Worm (Caenorhabditis elegans) whole organism, midembryonic: ENCODE measurements around the gene W03C9.8.

Experiments used
- T22C8.4 ChIP-seq: fragments of 200-800 bp; sonication (Bioruptor generic); IDR thresholded peaks from 2 replicates; pipeline ENCODE4 v1.3.6; 2022; ENCODE audit warnings: missing genetic modification characterization, missing compliant biosample characterization
- cog-1 ChIP-seq: sonication (generic microtip); optimal IDR thresholded peaks from 2 replicates; lab custom pipeline; 2016; ENCODE audit warnings: missing genetic modification characterization, missing compliant biosample characterization
- flt-1 ChIP-seq: fragments of 200-800 bp; sonication (Bioruptor generic); IDR thresholded peaks from 2 replicates; pipeline ENCODE4 v1.3.6; 2022; ENCODE audit warnings: missing genetic modification characterization, missing compliant biosample characterization
- klf-2 ChIP-seq: fragments of 200-800 bp; sonication (Bioruptor generic); conservative IDR thresholded peaks from 2 replicates; pipeline ENCODE4 v1.3.6; 2022; ENCODE audit warnings: missing genetic modification reagents, missing genetic modification characterization, missing compliant biosample characterization
- med-1 ChIP-seq: sonication (generic microtip); optimal IDR thresholded peaks from 2 replicates; lab custom pipeline; 2017; ENCODE audit warnings: missing genetic modification characterization, mild to moderate bottlenecking, missing compliant biosample characterization, antibody characterized with exemption, missing genetic modification reagents; ENCODE audit not compliant: insufficient read depth
- ref-1 ChIP-seq: fragments of 200-800 bp; sonication (Bioruptor generic); conservative IDR thresholded peaks from 2 replicates; pipeline ENCODE4 v1.3.6; 2022; ENCODE audit warnings: missing genetic modification reagents, missing genetic modification characterization, missing compliant biosample characterization
- tab-1 ChIP-seq: fragments of 200-800 bp; sonication (Bioruptor generic); IDR thresholded peaks from 2 replicates; pipeline ENCODE4 v1.3.6; 2022; ENCODE audit warnings: missing genetic modification characterization, missing compliant biosample characterization
- ztf-23 ChIP-seq: fragments of 200-800 bp; sonication (Bioruptor generic); IDR thresholded peaks from 2 replicates; pipeline ENCODE4 v1.3.6; 2022; ENCODE audit warnings: missing genetic modification reagents, missing genetic modification characterization, missing compliant biosample characterization
- ztf-29 ChIP-seq: fragments of 200-800 bp; sonication (Bioruptor generic); IDR thresholded peaks from 2 replicates; pipeline ENCODE4 v1.3.6; 2022; ENCODE audit warnings: missing genetic modification reagents, missing genetic modification characterization, missing compliant biosample characterization

Gene W03C9.8

ce11 chrII:11964847-11965246 lies 16.3 kb downstream of the W03C9.8 start:
- TF ChIP-seq flt-1 (GFP tag; lab: Robert Waterston, UW), result no peak
- TF ChIP-seq tab-1 (GFP tag; lab: Robert Waterston, UW), result no peak
- TF ChIP-seq ztf-29 (GFP tag; lab: Robert Waterston, UW), result no peak
- no peak for TF ChIP-seq ztf-23 (GFP tag; lab: Robert Waterston, UW)
- no peak for TF ChIP-seq med-1 (GFP tag; lab: Kevin White, UChicago)
- TF ChIP-seq T22C8.4, result no peak
- TF ChIP-seq cog-1 (tag; lab: Kevin White, UChicago), result no peak
- TF ChIP-seq klf-2 (GFP tag; lab: Robert Waterston, UW), result no peak
- TF ChIP-seq ref-1 (GFP tag; lab: Robert Waterston, UW), result no peak

- TF ChIP-seq flt-1 (GFP tag; lab: Robert Waterston, UW) (no peak), med-1 (GFP tag; lab: Kevin White, UChicago) (no peak), ztf-29 (GFP tag; lab: Robert Waterston, UW) (no peak), ref-1 (GFP tag; lab: Robert Waterston, UW) (no peak), T22C8.4 (no peak), ztf-23 (GFP tag; lab: Robert Waterston, UW) (no peak), klf-2 (GFP tag; lab: Robert Waterston, UW) (no peak), cog-1 (tag; lab: Kevin White, UChicago) (no peak), tab-1 (GFP tag; lab: Robert Waterston, UW) (no peak)
Measured at ce11 chrII:11966602-11967001, 18.0 kb downstream of the W03C9.8 start, which contains the start of gene rab-7. Gene rab-7 (minus strand): TSS chrII:11966931.

ce11 chrII:11967507-11968127 lies 19.1 kb downstream of the W03C9.8 start, which contains the start of gene W03C9.5:
Gene W03C9.5 (minus strand): TSS chrII:11967544.
- TF ChIP-seq cog-1 (tag; lab: Kevin White, UChicago) (peak; percentile 92), med-1 (GFP tag; lab: Kevin White, UChicago) (peak; percentile 2), T22C8.4 (peak; percentile 54; the same call in 1 of the 2 replicates), ref-1 (GFP tag; lab: Robert Waterston, UW) (peak; percentile 69), ztf-23 (GFP tag; lab: Robert Waterston, UW) (peak; percentile 88), flt-1 (GFP tag; lab: Robert Waterston, UW) (peak; percentile 92), tab-1 (GFP tag; lab: Robert Waterston, UW) (no peak), ztf-29 (GFP tag; lab: Robert Waterston, UW) (no peak; the same call in 1 of the 2 replicates), klf-2 (GFP tag; lab: Robert Waterston, UW) (peak; percentile 89)

ce11 chrII:11968275-11968674 lies 19.7 kb downstream of the W03C9.8 start, which contains the start of gene mex-1:
Gene mex-1 (plus strand): TSS chrII:11968637.
- TF ChIP-seq klf-2 (GFP tag; lab: Robert Waterston, UW), result no peak
- TF ChIP-seq T22C8.4, result no peak
- TF ChIP-seq tab-1 (GFP tag; lab: Robert Waterston, UW), result no peak
- TF ChIP-seq ztf-29 (GFP tag; lab: Robert Waterston, UW), result no peak
- TF ChIP-seq med-1 (GFP tag; lab: Kevin White, UChicago), result no peak
- no peak for TF ChIP-seq ref-1 (GFP tag; lab: Robert Waterston, UW)
- TF ChIP-seq flt-1 (GFP tag; lab: Robert Waterston, UW), result no peak
- no peak for TF ChIP-seq cog-1 (tag; lab: Kevin White, UChicago)
- TF ChIP-seq ztf-23 (GFP tag; lab: Robert Waterston, UW), result no peak

ce11 chrII:11969033-11969432 lies 20.5 kb downstream of the W03C9.8 start:
- TF ChIP-seq T22C8.4 (no peak), ref-1 (GFP tag; lab: Robert Waterston, UW) (no peak), med-1 (GFP tag; lab: Kevin White, UChicago) (no peak), flt-1 (GFP tag; lab: Robert Waterston, UW) (no peak)

- TF ChIP-seq ztf-29 (GFP tag; lab: Robert Waterston, UW) (no peak), T22C8.4 (no peak), ref-1 (GFP tag; lab: Robert Waterston, UW) (no peak), tab-1 (GFP tag; lab: Robert Waterston, UW) (no peak), cog-1 (tag; lab: Kevin White, UChicago) (no peak), ztf-23 (GFP tag; lab: Robert Waterston, UW) (no peak), klf-2 (GFP tag; lab: Robert Waterston, UW) (no peak), flt-1 (GFP tag; lab: Robert Waterston, UW) (no peak), med-1 (GFP tag; lab: Kevin White, UChicago) (no peak)
Measured at ce11 chrII:11971009-11971636, 22.6 kb downstream of the W03C9.8 start.

- TF ChIP-seq ref-1 (GFP tag; lab: Robert Waterston, UW) (no peak), klf-2 (GFP tag; lab: Robert Waterston, UW) (no peak), med-1 (GFP tag; lab: Kevin White, UChicago) (no peak), cog-1 (tag; lab: Kevin White, UChicago) (no peak), flt-1 (GFP tag; lab: Robert Waterston, UW) (no peak), T22C8.4 (no peak), tab-1 (GFP tag; lab: Robert Waterston, UW) (no peak), ztf-23 (GFP tag; lab: Robert Waterston, UW) (no peak)
Measured at ce11 chrII:11972266-11972665, 23.7 kb downstream of the W03C9.8 start.

- TF ChIP-seq ztf-29 (GFP tag; lab: Robert Waterston, UW), result no peak
- TF ChIP-seq tab-1 (GFP tag; lab: Robert Waterston, UW), result no peak
- no peak for TF ChIP-seq cog-1 (tag; lab: Kevin White, UChicago)
- no peak for TF ChIP-seq flt-1 (GFP tag; lab: Robert Waterston, UW)
- TF ChIP-seq T22C8.4, result no peak
- no peak for TF ChIP-seq klf-2 (GFP tag; lab: Robert Waterston, UW)
- no peak for TF ChIP-seq ref-1 (GFP tag; lab: Robert Waterston, UW)
- no peak for TF ChIP-seq med-1 (GFP tag; lab: Kevin White, UChicago)
- no peak for TF ChIP-seq ztf-23 (GFP tag; lab: Robert Waterston, UW)
Measured at ce11 chrII:11973632-11974031, 25.1 kb downstream of the W03C9.8 start, which contains the start of gene acbp-6. Gene acbp-6 (minus strand): TSS chrII:11973732.
